Fruit fly (Drosophila melanogaster) whole organism, embryonic: Measurements from ENCODE around the gene dgrn.

Source experiments
- Abd-B ChIP-seq: fragments of 200-800 bp; sonication (Bioruptor generic); optimal IDR thresholded peaks from 2 replicates; lab custom pipeline; 2018; ENCODE audit warnings: missing biosample characterization, mild to moderate bottlenecking, missing genetic modification characterization, moderate library complexity
- Atf3 ChIP-seq: fragments of 200-800 bp; sonication (Bioruptor generic); optimal IDR thresholded peaks from 3 replicates; lab custom pipeline; 2016; ENCODE audit warnings: missing biosample characterization, missing genetic modification characterization
- CG10321 ChIP-seq: fragments of 200-800 bp; sonication (Bioruptor generic); IDR thresholded peaks from 2 replicates; pipeline ENCODE4 v1.3.6; 2022; ENCODE audit warnings: missing biosample characterization, missing genetic modification characterization
- CG11398 ChIP-seq: fragments of 200-800 bp; sonication (Bioruptor generic); optimal IDR thresholded peaks from 2 replicates; lab custom pipeline; 2016; ENCODE audit warnings: missing biosample characterization, missing genetic modification characterization
- CG14860 ChIP-seq: fragments of 200-800 bp; sonication (Bioruptor generic); IDR thresholded peaks from 3 replicates; pipeline ENCODE4 v1.3.6; 2022; ENCODE audit warnings: missing biosample characterization, missing genetic modification characterization; ENCODE audit not compliant: partially characterized antibody
- CG1602 ChIP-seq: fragments of 200-800 bp; sonication (Bioruptor generic); optimal IDR thresholded peaks from 3 replicates; lab custom pipeline; 2016; ENCODE audit warnings: missing biosample characterization, missing genetic modification characterization
- CG18262 ChIP-seq: fragments of 200-800 bp; optimal IDR thresholded peaks from 3 replicates; lab custom pipeline; 2019; ENCODE audit warnings: missing biosample characterization, mild to moderate bottlenecking, missing genetic modification characterization, moderate library complexity
- CG4328 ChIP-seq: fragments of 200-800 bp; sonication (Bioruptor generic); optimal IDR thresholded peaks from 3 replicates; lab custom pipeline; 2017; ENCODE audit warnings: missing biosample characterization, missing genetic modification reagents, missing genetic modification characterization
- CG4617 ChIP-seq: fragments of 200-800 bp; sonication (Bioruptor generic); optimal IDR thresholded peaks from 3 replicates; lab custom pipeline; 2016; ENCODE audit warnings: missing biosample characterization, missing genetic modification characterization, borderline replicate concordance
- CG5245 ChIP-seq: fragments of 200-800 bp; sonication (Bioruptor generic); optimal IDR thresholded peaks from 3 replicates; lab custom pipeline; 2016; ENCODE audit warnings: missing biosample characterization, missing genetic modification characterization
- CG8290 ChIP-seq, 3 experiments: fragments of 200-800 bp; sonication (Bioruptor generic); optimal IDR thresholded peaks; 2 replicates each; lab custom pipeline; 2016 to 2019; ENCODE audit warnings: missing biosample characterization in 3 of 3, missing genetic modification characterization in 3 of 3, mild to moderate bottlenecking in 2 of 3, moderate library complexity in 1 of 3
- CG9727 ChIP-seq: fragments of 200-800 bp; sonication (Bioruptor generic); optimal IDR thresholded peaks from 3 replicates; lab custom pipeline; 2017; ENCODE audit warnings: missing biosample characterization, mild to moderate bottlenecking, missing genetic modification characterization
- CG9797 ChIP-seq: fragments of 200-800 bp; sonication (Bioruptor generic); optimal IDR thresholded peaks from 3 replicates; lab custom pipeline; 2018; ENCODE audit warnings: missing biosample characterization, mild to moderate bottlenecking, missing genetic modification characterization
- CoRest ChIP-seq: fragments of 200-800 bp; sonication (Bioruptor generic); optimal IDR thresholded peaks from 3 replicates; lab custom pipeline; 2018; ENCODE audit warnings: missing biosample characterization, mild to moderate bottlenecking, missing genetic modification characterization, moderate library complexity
- D19A ChIP-seq: fragments of 200-800 bp; optimal IDR thresholded peaks from 3 replicates; lab custom pipeline; 2019; ENCODE audit warnings: missing biosample characterization, mild to moderate bottlenecking, missing genetic modification characterization, moderate library complexity
- Ets65A ChIP-seq: fragments of 200-800 bp; sonication (Bioruptor generic); peaks from one replicate; lab custom pipeline; 2016; ENCODE audit warnings: missing biosample characterization, missing genetic modification characterization
- Gsc ChIP-seq: fragments of 200-800 bp; sonication (Bioruptor generic); IDR thresholded peaks from 2 replicates; pipeline ENCODE4 v1.3.6; 2022; ENCODE audit warnings: missing biosample characterization, missing genetic modification characterization
- HLH3B ChIP-seq: fragments of 200-800 bp; sonication (Bioruptor generic); IDR thresholded peaks from 2 replicates; pipeline ENCODE4 v1.3.6; 2022; ENCODE audit warnings: missing biosample characterization, missing genetic modification characterization
- Jarid2 ChIP-seq: fragments of 200-800 bp; sonication (Bioruptor generic); optimal IDR thresholded peaks from 3 replicates; lab custom pipeline; 2017; ENCODE audit warnings: mild to moderate bottlenecking, missing biosample characterization, missing genetic modification reagents, missing genetic modification characterization
- Side ChIP-seq: fragments of 200-800 bp; sonication (Bioruptor generic); optimal IDR thresholded peaks from 2 replicates; lab custom pipeline; 2016; ENCODE audit warnings: missing biosample characterization, missing genetic modification characterization
- Six4 ChIP-seq: fragments of 200-800 bp; sonication (Bioruptor generic); optimal IDR thresholded peaks from 2 replicates; lab custom pipeline; 2016; ENCODE audit warnings: missing biosample characterization, missing genetic modification characterization
- al ChIP-seq: fragments of 200-800 bp; sonication (Bioruptor generic); IDR thresholded peaks from 2 replicates; pipeline ENCODE4 v1.3.6; 2022; ENCODE audit warnings: missing biosample characterization, missing genetic modification characterization
- amos ChIP-seq: fragments of 200-800 bp; sonication (Bioruptor generic); IDR thresholded peaks from 2 replicates; pipeline ENCODE4 v1.3.6; 2022; ENCODE audit warnings: missing biosample characterization, missing genetic modification characterization; ENCODE audit not compliant: partially characterized antibody
- ase ChIP-seq: fragments of 200-800 bp; sonication (Bioruptor generic); IDR thresholded peaks from 3 replicates; pipeline ENCODE4 v1.3.6; 2022; ENCODE audit warnings: missing biosample characterization, missing genetic modification characterization
- bigmax ChIP-seq: fragments of 200-800 bp; sonication (Bioruptor generic); optimal IDR thresholded peaks from 2 replicates; lab custom pipeline; 2018; ENCODE audit warnings: missing biosample characterization, mild to moderate bottlenecking, missing genetic modification characterization
- bsh ChIP-seq, 2 experiments: fragments of 200-800 bp; sonication (Bioruptor generic); optimal IDR thresholded peaks; 2 replicates each; lab custom pipeline; 2017 to 2018; ENCODE audit warnings: mild to moderate bottlenecking in 2 of 2, missing biosample characterization in 2 of 2, missing genetic modification characterization in 2 of 2, moderate library complexity in 1 of 2
- chinmo ChIP-seq: fragments of 200-800 bp; sonication (Bioruptor generic); IDR thresholded peaks from 4 replicates; pipeline ENCODE4 v1.3.6; 2022; ENCODE audit warnings: missing biosample characterization, missing genetic modification characterization; ENCODE audit not compliant: partially characterized antibody
- crp ChIP-seq, 2 experiments: fragments of 200-800 bp; sonication (Bioruptor generic); optimal IDR thresholded peaks; 2 replicates in 1 of 2; 3 replicates in 1 of 2; lab custom pipeline; 2017; ENCODE audit warnings: missing biosample characterization in 2 of 2, missing genetic modification characterization in 2 of 2, mild to moderate bottlenecking in 1 of 2, moderate library complexity in 1 of 2
- dm ChIP-seq: fragments of 200-800 bp; sonication (Bioruptor generic); optimal IDR thresholded peaks from 3 replicates; lab custom pipeline; 2016; ENCODE audit warnings: missing biosample characterization, missing genetic modification characterization
- exex ChIP-seq: fragments of 200-800 bp; sonication (Bioruptor generic); optimal IDR thresholded peaks from 4 replicates; lab custom pipeline; 2018; ENCODE audit warnings: missing biosample characterization, mild to moderate bottlenecking, missing genetic modification characterization, moderate library complexity
- gce ChIP-seq: fragments of 200-800 bp; sonication (Bioruptor generic); IDR thresholded peaks from 3 replicates; pipeline ENCODE4 v1.3.6; 2022; ENCODE audit warnings: missing biosample characterization, missing genetic modification characterization
- gcm ChIP-seq: fragments of 200-800 bp; sonication (Bioruptor generic); optimal IDR thresholded peaks from 2 replicates; lab custom pipeline; 2019; ENCODE audit warnings: missing biosample characterization, mild to moderate bottlenecking, missing genetic modification characterization, moderate library complexity
- gro ChIP-seq: fragments of 200-800 bp; sonication (Bioruptor generic); optimal IDR thresholded peaks from 2 replicates; lab custom pipeline; 2016; ENCODE audit warnings: missing biosample characterization, missing genetic modification characterization
- gsb ChIP-seq: fragments of 200-800 bp; sonication (Bioruptor generic); IDR thresholded peaks from 2 replicates; pipeline ENCODE4 v1.3.6; 2022; ENCODE audit warnings: missing biosample characterization, missing genetic modification characterization
- ham ChIP-seq: fragments of 200-800 bp; sonication (Bioruptor generic); IDR thresholded peaks from 2 replicates; pipeline ENCODE4 v1.3.6; 2022; ENCODE audit warnings: missing biosample characterization, missing genetic modification characterization
- ind ChIP-seq: fragments of 200-800 bp; sonication (Bioruptor generic); optimal IDR thresholded peaks from 3 replicates; lab custom pipeline; 2016; ENCODE audit warnings: missing biosample characterization, missing genetic modification characterization
- kay ChIP-seq: fragments of 200-800 bp; sonication (Bioruptor generic); optimal IDR thresholded peaks from 2 replicates; lab custom pipeline; 2016; ENCODE audit warnings: missing biosample characterization, missing genetic modification characterization
- klu ChIP-seq: fragments of 200-800 bp; sonication (Bioruptor generic); IDR thresholded peaks from 2 replicates; pipeline ENCODE4 v1.3.6; 2022; ENCODE audit warnings: missing biosample characterization, missing genetic modification characterization
- lola ChIP-seq, 3 experiments: fragments of >200 bp in 2 of 3; fragments of 200-800 bp in 1 of 3; sonication (Bioruptor generic) in 1 of 3; optimal IDR thresholded peaks; 2 replicates each; lab custom pipeline; 2017 to 2019; ENCODE audit warnings: missing biosample characterization in 3 of 3, missing genetic modification characterization in 3 of 3, mild to moderate bottlenecking in 1 of 3, moderate library complexity in 1 of 3
- mam ChIP-seq: fragments of 200-800 bp; sonication (Bioruptor generic); optimal IDR thresholded peaks from 3 replicates; lab custom pipeline; 2016; ENCODE audit warnings: missing biosample characterization, missing genetic modification characterization
- onecut ChIP-seq: fragments of 200-800 bp; sonication (Bioruptor generic); IDR thresholded peaks from 2 replicates; pipeline ENCODE4 v1.3.6; 2022; ENCODE audit warnings: missing biosample characterization, missing genetic modification characterization
- otp ChIP-seq: fragments of 200-800 bp; sonication (Bioruptor generic); IDR thresholded peaks from 3 replicates; pipeline ENCODE4, ENCODE4 v1.3.6; 2022; ENCODE audit warnings: missing biosample characterization, missing genetic modification characterization
- pho ChIP-seq: fragments of 200-800 bp; sonication (Bioruptor generic); optimal IDR thresholded peaks from 2 replicates; lab custom pipeline; 2016; ENCODE audit warnings: missing biosample characterization, missing genetic modification characterization
- pita ChIP-seq: fragments of 200-800 bp; sonication (Bioruptor generic); optimal IDR thresholded peaks from 2 replicates; lab custom pipeline; 2017; ENCODE audit warnings: missing biosample characterization, mild to moderate bottlenecking, missing genetic modification characterization
- rib ChIP-seq: fragments of 200-800 bp; sonication (Bioruptor generic); IDR thresholded peaks from 2 replicates; pipeline ENCODE4 v1.3.6; 2022; ENCODE audit warnings: missing biosample characterization, missing genetic modification characterization
- slbo ChIP-seq: fragments of 200-800 bp; sonication (Bioruptor generic); IDR thresholded peaks from 2 replicates; pipeline ENCODE4 v1.3.6; 2022; ENCODE audit warnings: missing biosample characterization, missing genetic modification characterization
- tgo ChIP-seq: fragments of 200-800 bp; sonication (Bioruptor generic); IDR thresholded peaks from 3 replicates; pipeline ENCODE4 v1.3.6; 2022; ENCODE audit warnings: missing biosample characterization, missing genetic modification characterization
- tio ChIP-seq: fragments of 200-800 bp; sonication (Bioruptor generic); optimal IDR thresholded peaks from 2 replicates; lab custom pipeline; 2017; ENCODE audit warnings: missing biosample characterization, missing genetic modification characterization, inconsistent platforms
- ttk ChIP-seq: fragments of 200-800 bp; sonication (Bioruptor generic); IDR thresholded peaks from 2 replicates; pipeline ENCODE4 v2.1.2; 2022; ENCODE audit warnings: missing biosample characterization, missing genetic modification characterization
- yki ChIP-seq: fragments of >200 bp; optimal IDR thresholded peaks from 3 replicates; lab custom pipeline; 2018

The dgrn gene

DNA sequence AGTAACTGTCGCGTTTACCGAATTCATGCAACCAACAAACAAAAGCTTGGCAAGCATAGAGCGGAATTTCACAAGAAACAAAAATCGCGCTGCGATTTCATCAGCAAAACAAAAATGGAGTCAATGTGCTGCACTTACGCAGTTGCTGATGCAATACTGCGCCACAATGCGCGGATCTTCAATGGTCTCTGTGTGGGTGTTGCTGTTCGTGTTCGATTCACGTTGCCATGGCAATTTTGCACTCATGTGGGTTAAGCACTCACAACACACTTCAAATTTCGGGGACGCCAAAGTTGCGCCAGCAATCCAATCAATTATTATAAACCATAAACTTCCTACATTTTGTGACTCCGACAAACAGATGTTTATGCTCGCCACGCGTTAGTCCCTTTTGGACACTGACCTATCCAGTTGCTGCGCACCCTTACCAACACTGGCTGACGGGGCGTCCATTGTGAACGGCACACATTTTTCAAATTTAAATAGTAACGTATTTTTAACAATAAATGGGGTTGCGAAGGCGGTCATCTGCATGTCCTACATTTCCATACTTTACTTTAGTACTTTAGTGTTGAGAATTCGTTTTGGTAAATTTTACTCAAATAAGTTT, 37.7 kb downstream of the dgrn start, which contains the start of gene CG2017:
TSS of gene CG2017 (minus strand) at position 374 of the 610 bp plus-strand sequence.
- TF ChIP-seq gcm (GFP tag; lab: Kevin White, UChicago) (no peak), CG10321 (GFP tag; lab: Robert Waterston, UW) (0 out of 2 replicates have a peak, but pooled peaks have one; percentile 12), Atf3 (GFP tag; lab: Kevin White, UChicago) (peak; percentile 31), Six4 (GFP tag; lab: Kevin White, UChicago) (no peak), dm (GFP tag; lab: Kevin White, UChicago) (peak; percentile 75), yki (lab: Kevin White, UChicago) (no peak), CG14860 (GFP tag; lab: Robert Waterston, UW) (no peak), tio (no peak), lola (GFP tag; optimal IDR thresholded peaks at IDR 0.05; lab: Kevin White, UChicago) (no peak), ham (GFP tag; lab: Robert Waterston, UW) (no peak), Side (GFP tag; lab: Kevin White, UChicago) (peak; percentile 43), D19A (tag; lab: Kevin White, UChicago) (no peak), pho (GFP tag; lab: Kevin White, UChicago) (peak; percentile 63), onecut (peak; percentile 18; the same call in 1 of the 2 replicates), Abd-B (peak; percentile 55), crp (GFP tag; optimal IDR thresholded peaks at IDR 0.05; lab: Kevin White, UChicago) (peak; percentile 76 to 98), kay (no peak), CG9727 (GFP tag; lab: Kevin White, UChicago) (no peak), ttk (GFP tag; lab: Robert Waterston, UW) (peak; percentile 31; the same call in 1 of the 2 replicates), bigmax (GFP tag; lab: Kevin White, UChicago) (peak; percentile 53), CG4328 (GFP tag; lab: Kevin White, UChicago) (no peak), amos (GFP tag; lab: Robert Waterston, UW) (peak; percentile 46; the same call in 1 of the 2 replicates), Ets65A (GFP tag; lab: Kevin White, UChicago) (peak; percentile 97), tgo (GFP tag; lab: Robert Waterston, UW) (0 out of 3 replicates have a peak, but pooled peaks have one; percentile 33), chinmo (GFP tag; lab: Robert Waterston, UW) (no peak; the same call in 1 of the 4 replicates), CG4617 (GFP tag; lab: Kevin White, UChicago) (peak; percentile 84), CG8290 (GFP tag; optimal IDR thresholded peaks at IDR 0.05; lab: Kevin White, UChicago) (no peak), CG8290 (tag; optimal IDR thresholded peaks at IDR 0.05; lab: Kevin White, UChicago) (peak in 1 of 2 experiments; percentile 89), slbo (GFP tag; lab: Robert Waterston, UW) (peak; percentile 73), mam (peak; percentile 49), CG1602 (GFP tag; lab: Kevin White, UChicago) (peak; percentile 27), gsb (GFP tag; lab: Robert Waterston, UW) (no peak), exex (no peak), CG9797 (GFP tag; lab: Kevin White, UChicago) (peak; percentile 83), Jarid2 (GFP tag; lab: Kevin White, UChicago) (peak; percentile 0), bsh (GFP tag; optimal IDR thresholded peaks at IDR 0.05; lab: Kevin White, UChicago) (no peak), Gsc (GFP tag; lab: Robert Waterston, UW) (no peak), gce (GFP tag; lab: Robert Waterston, UW) (no peak), CoRest (tag; lab: Kevin White, UChicago) (peak; percentile 66), HLH3B (GFP tag; lab: Robert Waterston, UW) (no peak), al (GFP tag; lab: Robert Waterston, UW) (no peak), otp (GFP tag; lab: Robert Waterston, UW) (no peak), CG11398 (GFP tag; lab: Kevin White, UChicago) (peak; percentile 19), ind (peak; percentile 25), gro (GFP tag; lab: Kevin White, UChicago) (peak; percentile 45), rib (peak; percentile 52), ase (GFP tag; lab: Robert Waterston, UW) (no peak), klu (GFP tag; lab: Robert Waterston, UW) (no peak), CG18262 (tag; lab: Kevin White, UChicago) (no peak), CG5245 (GFP tag; lab: Kevin White, UChicago) (peak; percentile 34), pita (GFP tag; lab: Kevin White, UChicago) (no peak)
